Fruit fly (Drosophila melanogaster) whole organism, pupa: ENCODE results near the gene CG4960.

Experiments used
- CG10348 ChIP-seq: fragments of 200-800 bp; sonication (Bioruptor generic); IDR thresholded peaks from 2 replicates; pipeline ENCODE4 v1.3.6; 2022; ENCODE audit warnings: missing biosample characterization, missing genetic modification characterization
- CG12605 ChIP-seq: fragments of 200-800 bp; sonication (Bioruptor generic); IDR thresholded peaks from 2 replicates; pipeline ENCODE4 v1.3.6; 2022; ENCODE audit warnings: missing biosample characterization, missing genetic modification characterization
- CG13204 ChIP-seq: fragments of 200-800 bp; sonication (Bioruptor generic); optimal IDR thresholded peaks from 2 replicates; lab custom pipeline; 2018; ENCODE audit warnings: missing biosample characterization, mild to moderate bottlenecking, missing genetic modification characterization, moderate library complexity
- CG14655 ChIP-seq: fragments of 200-800 bp; sonication (Bioruptor generic); optimal IDR thresholded peaks from 3 replicates; lab custom pipeline; 2017; ENCODE audit warnings: mild to moderate bottlenecking, missing biosample characterization, missing genetic modification reagents, missing genetic modification characterization
- CG15710 ChIP-seq: fragments of 200-800 bp; sonication (Bioruptor generic); optimal IDR thresholded peaks from 2 replicates; lab custom pipeline; 2018; ENCODE audit warnings: missing biosample characterization, mild to moderate bottlenecking, missing genetic modification characterization, moderate library complexity
- CG17806 ChIP-seq: fragments of 200-800 bp; sonication (Bioruptor generic); optimal IDR thresholded peaks from 2 replicates; lab custom pipeline; 2018; ENCODE audit warnings: missing biosample characterization, mild to moderate bottlenecking, missing genetic modification characterization, moderate library complexity
- CG32121 ChIP-seq: fragments of 200-800 bp; sonication (Bioruptor generic); IDR thresholded peaks from 2 replicates; pipeline ENCODE4 v1.3.6; 2022; ENCODE audit warnings: missing biosample characterization, missing genetic modification characterization
- CG34367 ChIP-seq: fragments of 200-800 bp; sonication (Bioruptor generic); optimal IDR thresholded peaks from 2 replicates; lab custom pipeline; 2018; ENCODE audit warnings: missing biosample characterization, mild to moderate bottlenecking, missing genetic modification characterization
- CG4496 ChIP-seq: fragments of 200-800 bp; sonication (Bioruptor generic); IDR thresholded peaks from 3 replicates; pipeline ENCODE4 v1.3.6; 2022; ENCODE audit warnings: missing biosample characterization, missing genetic modification characterization
- CG8159 ChIP-seq: fragments of 200-800 bp; sonication (Bioruptor generic); optimal IDR thresholded peaks from 3 replicates; lab custom pipeline; 2018; ENCODE audit warnings: missing biosample characterization, mild to moderate bottlenecking, missing genetic modification characterization, moderate library complexity
- CG8301 ChIP-seq: fragments of 200-800 bp; sonication (Bioruptor generic); optimal IDR thresholded peaks from 2 replicates; lab custom pipeline; 2018; ENCODE audit warnings: missing biosample characterization, mild to moderate bottlenecking, missing genetic modification characterization
- CG9948 ChIP-seq: fragments of 200-800 bp; sonication (Bioruptor generic); optimal IDR thresholded peaks from 2 replicates; lab custom pipeline; 2018; ENCODE audit warnings: missing biosample characterization, mild to moderate bottlenecking, missing genetic modification characterization, moderate library complexity
- D1 ChIP-seq: fragments of 200-800 bp; sonication (Bioruptor generic); optimal IDR thresholded peaks from 2 replicates; lab custom pipeline; 2018; ENCODE audit warnings: missing biosample characterization, mild to moderate bottlenecking, missing genetic modification characterization, moderate library complexity
- EcR ChIP-seq: fragments of 200-800 bp; sonication (Bioruptor generic); optimal IDR thresholded peaks from 3 replicates; lab custom pipeline; 2019; ENCODE audit warnings: missing biosample characterization, missing genetic modification characterization, mild to moderate bottlenecking, moderate library complexity, missing genetic modification reagents
- Ets98B ChIP-seq: fragments of 200-800 bp; sonication (Bioruptor generic); IDR thresholded peaks from 2 replicates; pipeline ENCODE4 v1.3.6; 2022; ENCODE audit warnings: missing biosample characterization, missing genetic modification characterization
- Pif1A ChIP-seq: fragments of 200-800 bp; sonication (Bioruptor generic); optimal IDR thresholded peaks from 3 replicates; lab custom pipeline; 2016; ENCODE audit warnings: missing biosample characterization, missing genetic modification characterization
- Pif1B ChIP-seq: fragments of 200-800 bp; sonication (Bioruptor generic); optimal IDR thresholded peaks from 3 replicates; lab custom pipeline; 2016; ENCODE audit warnings: missing biosample characterization, missing genetic modification characterization
- Snoo ChIP-seq: fragments of 200-800 bp; sonication (Bioruptor generic); optimal IDR thresholded peaks from 3 replicates; lab custom pipeline; 2017; ENCODE audit warnings: missing biosample characterization, mild to moderate bottlenecking, missing genetic modification characterization, inconsistent platforms
- fd96Ca ChIP-seq: fragments of 200-800 bp; sonication (Bioruptor generic); IDR thresholded peaks from 3 replicates; pipeline ENCODE4 v1.3.6; 2022; ENCODE audit warnings: missing biosample characterization, missing genetic modification characterization
- gl ChIP-seq: fragments of 200-800 bp; sonication (Bioruptor generic); optimal IDR thresholded peaks from 2 replicates; lab custom pipeline; 2018; ENCODE audit warnings: missing biosample characterization, mild to moderate bottlenecking, missing genetic modification characterization
- rn ChIP-seq: fragments of 200-800 bp; sonication (Bioruptor generic); IDR thresholded peaks from 2 replicates; pipeline ENCODE4 v1.3.6; 2022; ENCODE audit warnings: missing biosample characterization, missing genetic modification characterization

CG4960 gene

dm6 chr3R:25806145-25806544, 19.0 kb upstream of the CG4960 start, which contains the start of gene BG642167:
Gene BG642167, plus strand, starts transcription at chr3R:25806445.
- TF ChIP-seq CG14655 (no peak), CG34367 (tag; lab: Kevin White, UChicago) (no peak), CG17806 (tag; lab: Kevin White, UChicago) (no peak), rn (no peak), Snoo (no peak), Pif1A (no peak), Ets98B (GFP tag; lab: Robert Waterston, UW) (no peak), CG4496 (GFP tag; lab: Robert Waterston, UW) (no peak), CG12605 (GFP tag; lab: Robert Waterston, UW) (no peak), CG8159 (no peak), D1 (tag; lab: Kevin White, UChicago) (no peak), gl (tag; lab: Kevin White, UChicago) (no peak), EcR (no peak), CG32121 (no peak), CG9948 (no peak)

dm6 chr3R:25791807-25792206, 4.7 kb upstream of the CG4960 start:
- TF ChIP-seq D1 (tag; lab: Kevin White, UChicago) = no peak
- TF ChIP-seq Pif1B (GFP tag; lab: Kevin White, UChicago) = no peak
- TF ChIP-seq CG17806 (tag; lab: Kevin White, UChicago) = no peak
- no peak for TF ChIP-seq CG8301 (tag; lab: Kevin White, UChicago)
- TF ChIP-seq CG4496 (GFP tag; lab: Robert Waterston, UW) = no peak
- no peak for TF ChIP-seq Ets98B (GFP tag; lab: Robert Waterston, UW)
- TF ChIP-seq CG9948 = no peak
- TF ChIP-seq fd96Ca (GFP tag; lab: Robert Waterston, UW) = no peak
- TF ChIP-seq CG14655 = no peak
- TF ChIP-seq Pif1A = no peak
- no peak for TF ChIP-seq CG13204 (GFP tag; lab: Kevin White, UChicago)
- no peak for TF ChIP-seq rn
- TF ChIP-seq Snoo = no peak
- no peak for TF ChIP-seq CG12605 (GFP tag; lab: Robert Waterston, UW)
- TF ChIP-seq gl (tag; lab: Kevin White, UChicago) = no peak
- no peak for TF ChIP-seq CG10348 (GFP tag; lab: Robert Waterston, UW)
- no peak for TF ChIP-seq CG34367 (tag; lab: Kevin White, UChicago)
- TF ChIP-seq CG15710 (tag; lab: Kevin White, UChicago) = no peak
- no peak for TF ChIP-seq EcR

dm6 chr3R:25790371-25790770, 3.3 kb upstream of the CG4960 start, which contains the start of gene CG31093:
Gene CG31093, minus strand, starts transcription at chr3R:25790471.
- TF ChIP-seq Ets98B (GFP tag; lab: Robert Waterston, UW) (no peak), CG10348 (GFP tag; lab: Robert Waterston, UW) (no peak), CG12605 (GFP tag; lab: Robert Waterston, UW) (no peak), fd96Ca (GFP tag; lab: Robert Waterston, UW) (no peak), CG32121 (no peak), CG8159 (no peak)

- TF ChIP-seq CG14655 = no peak
- TF ChIP-seq CG12605 (GFP tag; lab: Robert Waterston, UW) = no peak
- TF ChIP-seq CG8159 = no peak
- no peak for TF ChIP-seq CG34367 (tag; lab: Kevin White, UChicago)
- no peak for TF ChIP-seq CG8301 (tag; lab: Kevin White, UChicago)
- TF ChIP-seq CG15710 (tag; lab: Kevin White, UChicago) = no peak
- no peak for TF ChIP-seq gl (tag; lab: Kevin White, UChicago)
- no peak for TF ChIP-seq Ets98B (GFP tag; lab: Robert Waterston, UW)
- no peak for TF ChIP-seq CG9948
- TF ChIP-seq D1 (tag; lab: Kevin White, UChicago) = no peak
- TF ChIP-seq, all 21 proteins: peak for 0
Measured at dm6 chr3R:25789355-25789754, 2.3 kb upstream of the CG4960 start, which contains the start of gene CG31380. Gene CG31380, minus strand, starts transcription at chr3R:25789455.

- TF ChIP-seq Snoo = no peak
- no peak for TF ChIP-seq Pif1B (GFP tag; lab: Kevin White, UChicago)
- TF ChIP-seq rn = no peak
- no peak for TF ChIP-seq gl (tag; lab: Kevin White, UChicago)
- no peak for TF ChIP-seq CG9948
- no peak for TF ChIP-seq CG12605 (GFP tag; lab: Robert Waterston, UW)
- TF ChIP-seq CG15710 (tag; lab: Kevin White, UChicago) = no peak
- TF ChIP-seq CG32121 = no peak
- TF ChIP-seq CG8159 = no peak
- TF ChIP-seq CG8301 (tag; lab: Kevin White, UChicago) = no peak
- TF ChIP-seq CG14655 = no peak
- no peak for TF ChIP-seq EcR
- no peak for TF ChIP-seq CG13204 (GFP tag; lab: Kevin White, UChicago)
- no peak for TF ChIP-seq fd96Ca (GFP tag; lab: Robert Waterston, UW)
- TF ChIP-seq, all 21 proteins: peak for 0
Measured at dm6 chr3R:25782855-25783424, 4.2 kb downstream of the CG4960 start.

- no peak for TF ChIP-seq CG34367 (tag; lab: Kevin White, UChicago)
- no peak for TF ChIP-seq CG9948
Measured at dm6 chr3R:25778205-25778604, 8.9 kb downstream of the CG4960 start, which contains the start of gene CG4956. Gene CG4956, minus strand, starts transcription at chr3R:25778305.

dm6 chr3R:25777098-25777497, 10.0 kb downstream of the CG4960 start, which contains the start of gene CG17195:
Gene CG17195, minus strand, starts transcription at chr3R:25777198.
- TF ChIP-seq CG8159 (no peak), CG32121 (no peak)
- TF ChIP-seq, all 21 proteins: peak for 0
